Fruit fly (Drosophila melanogaster) whole organism, embryonic: ENCODE measurements around the gene CG6610.

Source experiments
- BEAF-32 ChIP-seq: fragments of 200-800 bp; sonication (Bioruptor generic); optimal IDR thresholded peaks from 3 replicates; lab custom pipeline; 2017; ENCODE audit warnings: missing biosample characterization, missing genetic modification characterization, mild to moderate bottlenecking, moderate library complexity, missing genetic modification reagents
- BtbVII ChIP-seq: fragments of 200-800 bp; sonication (Bioruptor generic); optimal IDR thresholded peaks from 3 replicates; lab custom pipeline; 2017; ENCODE audit warnings: missing biosample characterization, mild to moderate bottlenecking, missing genetic modification characterization
- CG10366 ChIP-seq: fragments of 200-800 bp; sonication (Bioruptor generic); IDR thresholded peaks from 2 replicates; pipeline ENCODE4 v1.3.6; 2022; ENCODE audit warnings: missing biosample characterization, missing genetic modification characterization
- CG11723 ChIP-seq: fragments of 200-800 bp; sonication (Bioruptor generic); optimal IDR thresholded peaks from 2 replicates; lab custom pipeline; 2017; ENCODE audit warnings: missing biosample characterization, mild to moderate bottlenecking, missing genetic modification characterization
- CG12236 ChIP-seq: fragments of 200-800 bp; sonication (Bioruptor generic); optimal IDR thresholded peaks from 2 replicates; lab custom pipeline; 2016; ENCODE audit warnings: missing biosample characterization, missing genetic modification characterization
- CG14965 ChIP-seq: fragments of 200-800 bp; sonication (Bioruptor generic); optimal IDR thresholded peaks from 2 replicates; lab custom pipeline; 2016; ENCODE audit warnings: missing biosample characterization, missing genetic modification characterization, borderline replicate concordance
- CG1529 ChIP-seq: fragments of 200-800 bp; sonication (Bioruptor generic); optimal IDR thresholded peaks from 3 replicates; lab custom pipeline; 2018; ENCODE audit warnings: missing biosample characterization, missing genetic modification characterization
- CG1602 ChIP-seq: fragments of 200-800 bp; sonication (Bioruptor generic); optimal IDR thresholded peaks from 3 replicates; lab custom pipeline; 2016; ENCODE audit warnings: missing biosample characterization, missing genetic modification characterization
- CG16863 ChIP-seq: fragments of 200-800 bp; sonication (Bioruptor generic); optimal IDR thresholded peaks from 3 replicates; lab custom pipeline; 2016; ENCODE audit warnings: missing biosample characterization, missing genetic modification characterization
- CG17568 ChIP-seq: fragments of 200-800 bp; sonication (Bioruptor generic); optimal IDR thresholded peaks from 2 replicates; lab custom pipeline; 2018; ENCODE audit warnings: missing biosample characterization, mild to moderate bottlenecking, missing genetic modification characterization, moderate library complexity
- CG17612 ChIP-seq: fragments of 200-800 bp; sonication (Bioruptor generic); IDR thresholded peaks from 2 replicates; pipeline ENCODE4 v1.3.6; 2022; ENCODE audit warnings: missing biosample characterization, missing genetic modification characterization
- CG17829 ChIP-seq: fragments of 200-800 bp; optimal IDR thresholded peaks from 2 replicates; lab custom pipeline; 2019; ENCODE audit warnings: missing biosample characterization, mild to moderate bottlenecking, missing genetic modification characterization, moderate library complexity
- CG18619 ChIP-seq: fragments of 200-800 bp; sonication (Bioruptor generic); optimal IDR thresholded peaks from 3 replicates; lab custom pipeline; 2017; ENCODE audit warnings: missing biosample characterization, mild to moderate bottlenecking, missing genetic modification characterization
- CG3065 ChIP-seq: fragments of 200-800 bp; sonication (Bioruptor generic); optimal IDR thresholded peaks from 2 replicates; lab custom pipeline; 2016; ENCODE audit warnings: missing biosample characterization, missing genetic modification characterization
- CG4820 ChIP-seq: fragments of 200-800 bp; sonication (Bioruptor generic); optimal IDR thresholded peaks from 3 replicates; lab custom pipeline; 2016; ENCODE audit warnings: missing biosample characterization, missing genetic modification characterization
- CG5180 ChIP-seq: fragments of 200-800 bp; sonication (Bioruptor generic); optimal IDR thresholded peaks from 3 replicates; lab custom pipeline; 2017; ENCODE audit warnings: missing biosample characterization, missing genetic modification characterization, mild to moderate bottlenecking, moderate library complexity, missing genetic modification reagents
- CG6683 ChIP-seq: fragments of 200-800 bp; sonication (Bioruptor generic); optimal IDR thresholded peaks from 2 replicates; lab custom pipeline; 2017; ENCODE audit warnings: missing biosample characterization, mild to moderate bottlenecking, missing genetic modification characterization, missing genetic modification reagents
- CG7271 ChIP-seq: fragments of 200-800 bp; sonication (Bioruptor generic); optimal IDR thresholded peaks from 2 replicates; lab custom pipeline; 2018; ENCODE audit warnings: missing biosample characterization, mild to moderate bottlenecking, missing genetic modification characterization, moderate library complexity
- CG7839 ChIP-seq: fragments of 200-800 bp; sonication (Bioruptor generic); optimal IDR thresholded peaks from 3 replicates; lab custom pipeline; 2018; ENCODE audit warnings: missing biosample characterization, mild to moderate bottlenecking, missing genetic modification characterization, moderate library complexity
- CG9817 ChIP-seq: fragments of 200-800 bp; sonication (Bioruptor generic); optimal IDR thresholded peaks from 2 replicates; lab custom pipeline; 2018; ENCODE audit warnings: missing biosample characterization, mild to moderate bottlenecking, missing genetic modification characterization, moderate library complexity
- D ChIP-seq, 2 experiments: fragments of 200-800 bp in 1 of 2; fragments of >200 bp in 1 of 2; sonication (Bioruptor generic) in 1 of 2; optimal IDR thresholded peaks; 2 replicates in 1 of 2; 3 replicates in 1 of 2; lab custom pipeline; 2017; ENCODE audit warnings: mild to moderate bottlenecking in 1 of 2, missing biosample characterization in 1 of 2, missing genetic modification characterization in 1 of 2, missing genetic modification reagents in 1 of 2
- Dfd ChIP-seq, 2 experiments: fragments of >200 bp; optimal IDR thresholded peaks; 2 replicates each; lab custom pipeline; 2017; ENCODE audit warnings: missing biosample characterization in 2 of 2, missing genetic modification characterization in 2 of 2
- Dip3 ChIP-seq: fragments of 200-800 bp; sonication (Bioruptor generic); optimal IDR thresholded peaks from 3 replicates; lab custom pipeline; 2016; ENCODE audit warnings: missing biosample characterization, missing genetic modification characterization
- Eip74EF ChIP-seq, 2 experiments: fragments of 200-800 bp in 1 of 2; fragments of >200 bp in 1 of 2; sonication (Bioruptor generic) in 1 of 2; optimal IDR thresholded peaks; 2 replicates each; lab custom pipeline; 2017 to 2019; ENCODE audit warnings: missing biosample characterization in 2 of 2, missing genetic modification characterization in 2 of 2, mild to moderate bottlenecking in 1 of 2, moderate library complexity in 1 of 2
- H2.0 ChIP-seq: fragments of 200-800 bp; sonication (Bioruptor generic); IDR thresholded peaks from 2 replicates; pipeline ENCODE4 v1.3.6; 2022; ENCODE audit warnings: missing biosample characterization, missing genetic modification characterization
- HLH54F ChIP-seq: fragments of 200-800 bp; sonication (Bioruptor generic); optimal IDR thresholded peaks from 3 replicates; lab custom pipeline; 2016; ENCODE audit warnings: missing biosample characterization, missing genetic modification characterization
- Mrtf ChIP-seq: fragments of 200-800 bp; sonication (Bioruptor generic); IDR thresholded peaks from 3 replicates; pipeline ENCODE4 v1.3.6; 2022; ENCODE audit warnings: missing biosample characterization, missing genetic modification characterization
- NFAT ChIP-seq: fragments of 200-800 bp; sonication (Bioruptor generic); IDR thresholded peaks from 2 replicates; pipeline ENCODE4 v1.3.6; 2022; ENCODE audit warnings: missing biosample characterization, missing genetic modification characterization
- Oli ChIP-seq: fragments of 200-800 bp; sonication (Bioruptor generic); optimal IDR thresholded peaks from 2 replicates; lab custom pipeline; 2018; ENCODE audit warnings: missing biosample characterization, mild to moderate bottlenecking, missing genetic modification characterization, moderate library complexity
- Optix ChIP-seq: fragments of 200-800 bp; sonication (Bioruptor generic); IDR thresholded peaks from 3 replicates; pipeline ENCODE4 v1.3.6; 2022; ENCODE audit warnings: missing biosample characterization, missing genetic modification characterization
- Xrp1 ChIP-seq: fragments of 200-800 bp; sonication (Bioruptor generic); IDR thresholded peaks from 2 replicates; pipeline ENCODE4 v1.3.6; 2022; ENCODE audit warnings: missing biosample characterization, missing genetic modification characterization
- YL-1 ChIP-seq: fragments of 200-800 bp; sonication (Bioruptor generic); optimal IDR thresholded peaks from 3 replicates; lab custom pipeline; 2017; ENCODE audit warnings: missing biosample characterization, mild to moderate bottlenecking, missing genetic modification characterization
- ac ChIP-seq: fragments of 200-800 bp; sonication (Bioruptor generic); optimal IDR thresholded peaks from 3 replicates; lab custom pipeline; 2017; ENCODE audit warnings: missing biosample characterization, mild to moderate bottlenecking, missing genetic modification characterization
- bcd ChIP-seq: fragments of 200-800 bp; sonication (Bioruptor generic); optimal IDR thresholded peaks from 2 replicates; lab custom pipeline; 2017; ENCODE audit warnings: missing biosample characterization, mild to moderate bottlenecking, missing genetic modification characterization
- chn ChIP-seq: fragments of 200-800 bp; sonication (Bioruptor generic); optimal IDR thresholded peaks from 2 replicates; lab custom pipeline; 2016; ENCODE audit warnings: missing biosample characterization, missing genetic modification characterization
- ci ChIP-seq: fragments of 200-800 bp; sonication (Bioruptor generic); IDR thresholded peaks from 3 replicates; pipeline ENCODE4 v1.3.6; 2022; ENCODE audit warnings: missing biosample characterization, missing genetic modification characterization
- croc ChIP-seq: fragments of 200-800 bp; sonication (Bioruptor generic); conservative IDR thresholded peaks from 3 replicates; pipeline ENCODE4 v1.3.6; 2022; ENCODE audit warnings: missing biosample characterization, missing genetic modification characterization
- jigr1 ChIP-seq: fragments of 200-800 bp; sonication (Bioruptor generic); IDR thresholded peaks from 3 replicates; pipeline ENCODE4 v1.3.6; 2022; ENCODE audit warnings: missing biosample characterization, missing genetic modification characterization
- mld ChIP-seq: fragments of 200-800 bp; sonication (Bioruptor generic); IDR thresholded peaks from 3 replicates; pipeline ENCODE4 v1.3.6; 2022; ENCODE audit warnings: missing biosample characterization, missing genetic modification characterization; ENCODE audit not compliant: partially characterized antibody
- sc ChIP-seq, 3 experiments: fragments of >200 bp in 2 of 3; fragments of 200-800 bp in 1 of 3; sonication (Bioruptor generic) in 1 of 3; optimal IDR thresholded peaks; 2 replicates in 2 of 3; 3 replicates in 1 of 3; lab custom pipeline; 2017; ENCODE audit warnings: mild to moderate bottlenecking in 1 of 3, missing biosample characterization in 1 of 3, missing genetic modification characterization in 1 of 3, missing genetic modification reagents in 1 of 3
- shn ChIP-seq: fragments of 200-800 bp; sonication (Bioruptor generic); optimal IDR thresholded peaks from 3 replicates; lab custom pipeline; 2016; ENCODE audit warnings: missing biosample characterization, missing genetic modification characterization
- slp2 ChIP-seq: fragments of 200-800 bp; sonication (Bioruptor generic); optimal IDR thresholded peaks from 2 replicates; lab custom pipeline; 2016; ENCODE audit warnings: missing biosample characterization, missing genetic modification characterization
- tin ChIP-seq: fragments of 200-800 bp; sonication (Bioruptor generic); optimal IDR thresholded peaks from 3 replicates; lab custom pipeline; 2016; ENCODE audit warnings: missing biosample characterization, missing genetic modification characterization
- tll ChIP-seq, 2 experiments: fragments of 200-800 bp in 1 of 2; fragments of >200 bp in 1 of 2; sonication (Bioruptor generic) in 1 of 2; optimal IDR thresholded peaks; 2 replicates each; lab custom pipeline; 2017 to 2019; ENCODE audit warnings: missing biosample characterization in 2 of 2, missing genetic modification characterization in 2 of 2, mild to moderate bottlenecking in 1 of 2, moderate library complexity in 1 of 2
- twi ChIP-seq: fragments of 200-800 bp; optimal IDR thresholded peaks from 2 replicates; lab custom pipeline; 2019; ENCODE audit warnings: missing biosample characterization, mild to moderate bottlenecking, missing genetic modification characterization, moderate library complexity
- vvl ChIP-seq: fragments of 200-800 bp; sonication (Bioruptor generic); IDR thresholded peaks from 2 replicates; pipeline ENCODE4 v1.3.6; 2022; ENCODE audit warnings: missing biosample characterization, missing genetic modification characterization
- zfh1 ChIP-seq: fragments of 200-800 bp; sonication (Bioruptor generic); IDR thresholded peaks from 3 replicates; pipeline ENCODE4 v1.3.6; 2022; ENCODE audit warnings: missing biosample characterization, missing genetic modification characterization

The CG6610 gene

dm6 chr3L:6059062-6059708 is 16.2 kb upstream of the CG6610 start, which contains the start of gene CG6592 (continued):
- TF ChIP-seq jigr1, result no peak
- peak; percentile 43; the same call in 1 of the 3 replicates for TF ChIP-seq ci (GFP tag; lab: Robert Waterston, UW)
- TF ChIP-seq CG3065 (GFP tag; lab: Kevin White, UChicago), result peak; percentile 14
- TF ChIP-seq CG14965 (GFP tag; lab: Kevin White, UChicago), result no peak
- TF ChIP-seq BtbVII (GFP tag; lab: Kevin White, UChicago), result no peak
- peak; percentile 34 for TF ChIP-seq YL-1 (GFP tag; lab: Kevin White, UChicago)
- TF ChIP-seq NFAT (GFP tag; lab: Robert Waterston, UW), result 0 out of 2 replicates have a peak, but pooled peaks have one; percentile 5
- peak; percentile 32 for TF ChIP-seq shn (GFP tag; lab: Kevin White, UChicago)
- TF ChIP-seq Mrtf (GFP tag; lab: Robert Waterston, UW), result no peak
- TF ChIP-seq tll (GFP tag; optimal IDR thresholded peaks at IDR 0.05; lab: Kevin White, UChicago), result peak in 1 of 2 experiments; percentile 67
- TF ChIP-seq croc, result peak; percentile 26; the same call in 1 of the 3 replicates
- TF ChIP-seq CG7271 (tag; lab: Kevin White, UChicago), result peak; percentile 93
- peak; percentile 36; the same call in 1 of the 2 replicates for TF ChIP-seq CG10366
- no peak for TF ChIP-seq HLH54F
- peak; percentile 13 for TF ChIP-seq CG1529
- TF ChIP-seq CG11723 (GFP tag; lab: Kevin White, UChicago), result peak; percentile 11
- TF ChIP-seq Xrp1 (GFP tag; lab: Robert Waterston, UW), result no peak
- peak in 1 of 2 experiments; percentile 70 for TF ChIP-seq Dfd (GFP tag; optimal IDR thresholded peaks at IDR 0.05; lab: Kevin White, UChicago)
- TF ChIP-seq CG9817 (tag; lab: Kevin White, UChicago), result peak; percentile 12
- TF ChIP-seq H2.0 (GFP tag; lab: Robert Waterston, UW), result peak; percentile 32; the same call in 1 of the 2 replicates
- TF ChIP-seq slp2 (GFP tag; lab: Kevin White, UChicago), result peak; percentile 4
- TF ChIP-seq Dip3, result no peak
- no peak for TF ChIP-seq twi (tag; lab: Kevin White, UChicago)
- peak; percentile 82 for TF ChIP-seq ac (GFP tag; lab: Kevin White, UChicago)
- no peak for TF ChIP-seq CG5180 (GFP tag; lab: Kevin White, UChicago)
- peak; percentile 11 for TF ChIP-seq BEAF-32
- TF ChIP-seq D (optimal IDR thresholded peaks at IDR 0.05; lab: Kevin White, UChicago), result no peak
- no peak for TF ChIP-seq D (GFP tag; optimal IDR thresholded peaks at IDR 0.05; lab: Kevin White, UChicago)
- peak; percentile 15 for TF ChIP-seq CG17829 (tag; lab: Kevin White, UChicago)
- TF ChIP-seq CG16863 (GFP tag; lab: Kevin White, UChicago), result peak; percentile 24
- TF ChIP-seq vvl (GFP tag; lab: Robert Waterston, UW), result 0 out of 2 replicates have a peak, but pooled peaks have one; percentile 22
- peak; percentile 49 for TF ChIP-seq CG7839 (tag; lab: Kevin White, UChicago)
- TF ChIP-seq Eip74EF (GFP tag; optimal IDR thresholded peaks at IDR 0.05; lab: Kevin White, UChicago), result peak in 1 of 2 experiments; percentile 24
- TF ChIP-seq Oli (tag; lab: Kevin White, UChicago), result peak; percentile 29
- TF ChIP-seq CG12236 (GFP tag; lab: Kevin White, UChicago), result peak; percentile 44
- TF ChIP-seq CG6683 (GFP tag; lab: Kevin White, UChicago), result no peak
- TF ChIP-seq chn (GFP tag; lab: Kevin White, UChicago), result peak; percentile 33
- TF ChIP-seq tin (GFP tag; lab: Kevin White, UChicago), result no peak
- TF ChIP-seq mld (GFP tag; lab: Robert Waterston, UW), result no peak
- no peak for TF ChIP-seq CG17612 (GFP tag; lab: Robert Waterston, UW)
- TF ChIP-seq CG18619 (GFP tag; lab: Kevin White, UChicago), result peak; percentile 44
- no peak for TF ChIP-seq sc (optimal IDR thresholded peaks at IDR 0.05; lab: Kevin White, UChicago)
- peak; percentile 39 for TF ChIP-seq sc (GFP tag; optimal IDR thresholded peaks at IDR 0.05; lab: Kevin White, UChicago)
- TF ChIP-seq CG17568 (GFP tag; lab: Kevin White, UChicago), result peak; percentile 24
- peak; percentile 61; the same call in 1 of the 3 replicates for TF ChIP-seq zfh1 (GFP tag; lab: Robert Waterston, UW)
- TF ChIP-seq CG1602 (GFP tag; lab: Kevin White, UChicago), result peak; percentile 48
- 0 out of 3 replicates have a peak, but pooled peaks have one; percentile 28 for TF ChIP-seq Optix (GFP tag; lab: Robert Waterston, UW)
- TF ChIP-seq CG4820, result peak; percentile 16
- peak; percentile 12 for TF ChIP-seq bcd (GFP tag; lab: Kevin White, UChicago)
